Worm (Caenorhabditis elegans) whole organism, late embryonic: ENCODE results near the gene kvs-4.

Experiments
- C08G9.2 ChIP-seq: sonication (generic microtip); optimal IDR thresholded peaks from 2 replicates; lab custom pipeline; 2016; ENCODE audit warnings: mild to moderate bottlenecking, missing genetic modification characterization, moderate library complexity, missing compliant biosample characterization
- Y22D7AL.16 ChIP-seq: sonication (generic microtip); optimal IDR thresholded peaks from 2 replicates; lab custom pipeline; 2016; ENCODE audit warnings: missing genetic modification characterization, missing compliant biosample characterization
- ama-1 ChIP-seq: fragments of 150-350 bp; optimal IDR thresholded peaks from 2 replicates; lab custom pipeline; 2014
- ceh-22 ChIP-seq: sonication (generic microtip); optimal IDR thresholded peaks from 2 replicates; lab custom pipeline; 2017; ENCODE audit warnings: missing biosample characterization, missing genetic modification characterization
- ceh-45 ChIP-seq: fragments of 200-800 bp; sonication (Bioruptor generic); IDR thresholded peaks from 2 replicates; pipeline ENCODE4 v1.3.6; 2022; ENCODE audit warnings: missing genetic modification reagents, missing genetic modification characterization, missing compliant biosample characterization
- dve-1 ChIP-seq: sonication (generic microtip); optimal IDR thresholded peaks from 2 replicates; lab custom pipeline; 2017; ENCODE audit warnings: antibody characterized with exemption, mild to moderate bottlenecking, missing genetic modification characterization, missing compliant biosample characterization
- gmeb-2 ChIP-seq: sonication (generic microtip); optimal IDR thresholded peaks from 2 replicates; lab custom pipeline; 2016; ENCODE audit warnings: missing genetic modification characterization, inconsistent platforms, missing compliant biosample characterization
- lim-6 ChIP-seq: sonication (generic microtip); optimal IDR thresholded peaks from 2 replicates; lab custom pipeline; 2016; ENCODE audit warnings: missing genetic modification characterization, missing compliant biosample characterization
- mec-3 ChIP-seq: sonication (generic microtip); optimal IDR thresholded peaks from 2 replicates; lab custom pipeline; 2016; ENCODE audit warnings: borderline replicate concordance, missing genetic modification characterization, missing compliant biosample characterization
- nhr-11 ChIP-seq: fragments of 150-350 bp; optimal IDR thresholded peaks from 2 replicates; lab custom pipeline; 2014; ENCODE audit warnings: missing biosample characterization, missing genetic modification characterization
- odd-2 ChIP-seq: sonication (generic microtip); optimal IDR thresholded peaks from 2 replicates; lab custom pipeline; 2017; ENCODE audit warnings: antibody characterized with exemption, mild to moderate bottlenecking, missing genetic modification characterization, missing compliant biosample characterization
- pqm-1 ChIP-seq: sonication (generic microtip); optimal IDR thresholded peaks from 2 replicates; lab custom pipeline; 2016; ENCODE audit warnings: missing genetic modification characterization, missing compliant biosample characterization
- unc-3 ChIP-seq, 2 experiments: fragments of 200-800 bp in 1 of 2; sonication (Bioruptor generic) in 1 of 2; sonication (generic microtip) in 1 of 2; conservative IDR thresholded peaks in 1 of 2; optimal IDR thresholded peaks in 1 of 2; 2 replicates each; pipeline versions ENCODE4 v1.3.6 to Lab custom; 2016 to 2022; ENCODE audit warnings: missing compliant biosample characterization in 2 of 2, missing genetic modification characterization in 2 of 2, missing genetic modification reagents in 1 of 2

ce11 chrIII:11059775-11060174 lies 47.4 kb downstream of the kvs-4 start:
- TF ChIP-seq dve-1 (tag; lab: Kevin White, UChicago) = no peak
- TF ChIP-seq ceh-22 (tag; lab: Kevin White, UChicago) = no peak
- TF ChIP-seq lim-6 = no peak
- TF ChIP-seq ama-1 = no peak
- TF ChIP-seq mec-3 = no peak
- TF ChIP-seq gmeb-2 (tag; lab: Kevin White, UChicago) = no peak
- no peak for TF ChIP-seq Y22D7AL.16 (tag; lab: Kevin White, UChicago)
- TF ChIP-seq ceh-45 (GFP tag; lab: Robert Waterston, UW) = no peak
- TF ChIP-seq nhr-11 (tag; lab: Kevin White, UChicago) = no peak
- no peak for TF ChIP-seq pqm-1 (tag; lab: Kevin White, UChicago)
- no peak for TF ChIP-seq C08G9.2 (tag; lab: Kevin White, UChicago)
- TF ChIP-seq unc-3 (GFP tag; conservative IDR thresholded peaks at IDR 0.05; lab: Robert Waterston, UW) = no peak
- no peak for TF ChIP-seq unc-3 (tag; optimal IDR thresholded peaks at IDR 0.05; lab: Kevin White, UChicago)
- TF ChIP-seq odd-2 (tag; lab: Kevin White, UChicago) = no peak
